Worm (Caenorhabditis elegans) whole organism, young adult: Measurements from ENCODE around the gene ZC196.5.

Experiments used
- B0035.1 ChIP-seq: sonication (generic microtip); optimal IDR thresholded peaks from 2 replicates; lab custom pipeline; 2016; ENCODE audit warnings: missing genetic modification characterization, mild to moderate bottlenecking, missing compliant biosample characterization, missing genotype, missing genetic modification reagents
- B0336.3 ChIP-seq: fragments of 200-800 bp; sonication (Bioruptor generic); IDR thresholded peaks from 2 replicates; pipeline ENCODE4 v1.3.6; 2022; ENCODE audit warnings: missing genetic modification characterization, missing compliant biosample characterization
- D2030.7 ChIP-seq: fragments of 200-800 bp; sonication (Bioruptor generic); IDR thresholded peaks from 2 replicates; pipeline ENCODE4 v1.3.6; 2022; ENCODE audit warnings: missing genetic modification reagents, missing genetic modification characterization, missing compliant biosample characterization
- F39B2.1 ChIP-seq: fragments of 200-800 bp; sonication (Bioruptor generic); IDR thresholded peaks from 2 replicates; pipeline ENCODE4 v1.3.6; 2022; ENCODE audit warnings: missing genetic modification reagents, missing genetic modification characterization, missing compliant biosample characterization
- K12H6.12 ChIP-seq: fragments of 200-800 bp; sonication (Bioruptor generic); optimal IDR thresholded peaks from 2 replicates; lab custom pipeline; 2018; ENCODE audit warnings: mild to moderate bottlenecking, missing genetic modification characterization, missing compliant biosample characterization
- Y53G8AR.9 ChIP-seq: fragments of 200-800 bp; sonication (Bioruptor generic); conservative IDR thresholded peaks from 2 replicates; pipeline ENCODE4 v1.3.6; 2022; ENCODE audit warnings: missing genetic modification reagents, missing genetic modification characterization, missing compliant biosample characterization
- Y79H2A.3 ChIP-seq: fragments of 200-800 bp; sonication (Bioruptor generic); conservative IDR thresholded peaks from 2 replicates; pipeline ENCODE4 v1.3.6; 2022; ENCODE audit warnings: missing genetic modification reagents, missing genetic modification characterization, missing compliant biosample characterization
- akir-1 ChIP-seq: fragments of 200-800 bp; sonication (Bioruptor generic); optimal IDR thresholded peaks from 2 replicates; lab custom pipeline; 2018; ENCODE audit warnings: mild to moderate bottlenecking, missing genetic modification characterization, moderate library complexity, missing compliant biosample characterization
- aptf-2 ChIP-seq: fragments of 200-800 bp; sonication (Bioruptor generic); conservative IDR thresholded peaks from 2 replicates; pipeline ENCODE4 v1.3.6; 2022; ENCODE audit warnings: missing genetic modification reagents, missing genetic modification characterization, missing compliant biosample characterization
- atf-7 ChIP-seq: sonication (generic microtip); optimal IDR thresholded peaks from 2 replicates; lab custom pipeline; 2017; ENCODE audit warnings: mild to moderate bottlenecking, missing genetic modification characterization, missing compliant biosample characterization
- cebp-1 ChIP-seq, 2 experiments: fragments of 200-800 bp in 1 of 2; sonication (Bioruptor generic) in 1 of 2; sonication (generic microtip) in 1 of 2; IDR thresholded peaks in 1 of 2; optimal IDR thresholded peaks in 1 of 2; 2 replicates each; pipeline versions ENCODE4 v1.3.6 to Lab custom; 2017 to 2022; ENCODE audit warnings: missing compliant biosample characterization in 2 of 2, missing genetic modification characterization in 2 of 2, mild to moderate bottlenecking in 1 of 2, missing genetic modification reagents in 1 of 2, moderate library complexity in 1 of 2
- ceh-58 ChIP-seq: fragments of 200-800 bp; sonication (Bioruptor generic); IDR thresholded peaks from 2 replicates; pipeline ENCODE4 v1.3.6; 2022; ENCODE audit warnings: missing genetic modification characterization, missing compliant biosample characterization
- dpff-1 ChIP-seq: sonication (generic microtip); optimal IDR thresholded peaks from 2 replicates; lab custom pipeline; 2017; ENCODE audit warnings: mild to moderate bottlenecking, missing genetic modification characterization, missing compliant biosample characterization
- dpl-1 ChIP-seq: fragments of 150-350 bp; optimal IDR thresholded peaks from 2 replicates; lab custom pipeline; 2014; ENCODE audit warnings: missing biosample characterization, missing genetic modification reagents, missing genetic modification characterization
- egl-44 ChIP-seq: fragments of 200-800 bp; sonication (Bioruptor generic); IDR thresholded peaks from 2 replicates; pipeline ENCODE4 v1.3.6; 2022; ENCODE audit warnings: missing genetic modification reagents, missing genetic modification characterization, missing compliant biosample characterization
- fkh-3 ChIP-seq: sonication (generic microtip); optimal IDR thresholded peaks from 2 replicates; lab custom pipeline; 2016; ENCODE audit warnings: mild to moderate bottlenecking, missing genetic modification characterization, missing compliant biosample characterization
- gei-17 ChIP-seq: fragments of 200-800 bp; sonication (Bioruptor generic); optimal IDR thresholded peaks from 2 replicates; lab custom pipeline; 2018; ENCODE audit warnings: mild to moderate bottlenecking, missing genetic modification characterization, missing compliant biosample characterization
- him-1 ChIP-seq: sonication (generic microtip); optimal IDR thresholded peaks from 2 replicates; lab custom pipeline; 2016; ENCODE audit warnings: missing genotype, missing genetic modification reagents, missing genetic modification characterization, missing compliant biosample characterization
- hmg-20 ChIP-seq: fragments of 200-800 bp; sonication (Bioruptor generic); IDR thresholded peaks from 2 replicates; pipeline ENCODE4 v1.3.6; 2022; ENCODE audit warnings: missing genetic modification reagents, missing genetic modification characterization, missing compliant biosample characterization
- hrde-1 ChIP-seq: sonication (generic microtip); optimal IDR thresholded peaks from 2 replicates; lab custom pipeline; 2016; ENCODE audit warnings: missing genetic modification characterization, mild to moderate bottlenecking, missing compliant biosample characterization, moderate library complexity, missing genotype, missing genetic modification reagents, borderline replicate concordance
- let-526 ChIP-seq: fragments of 200-800 bp; sonication (Bioruptor generic); IDR thresholded peaks from 2 replicates; pipeline ENCODE4 v1.3.6; 2022; ENCODE audit warnings: missing genetic modification reagents, missing genetic modification characterization, missing compliant biosample characterization
- lin-26 ChIP-seq: fragments of 200-800 bp; sonication (Bioruptor generic); IDR thresholded peaks from 2 replicates; pipeline ENCODE4 v1.3.6; 2022; ENCODE audit warnings: missing genetic modification reagents, missing genetic modification characterization, missing compliant biosample characterization
- lin-54 ChIP-seq: fragments of 200-800 bp; sonication (Bioruptor generic); optimal IDR thresholded peaks from 2 replicates; lab custom pipeline; 2018; ENCODE audit warnings: mild to moderate bottlenecking, missing genetic modification characterization, missing compliant biosample characterization
- lsl-1 ChIP-seq: fragments of 200-800 bp; sonication (Bioruptor generic); optimal IDR thresholded peaks from 2 replicates; lab custom pipeline; 2018; ENCODE audit warnings: mild to moderate bottlenecking, missing genetic modification characterization, moderate library complexity, missing compliant biosample characterization
- lsy-27 ChIP-seq: sonication (generic microtip); optimal IDR thresholded peaks from 2 replicates; lab custom pipeline; 2017; ENCODE audit warnings: missing genetic modification characterization, mild to moderate bottlenecking, missing compliant biosample characterization, antibody characterized with exemption, missing genotype, borderline replicate concordance; ENCODE audit not compliant: insufficient read depth
- madf-10 ChIP-seq: sonication (generic microtip); optimal IDR thresholded peaks from 2 replicates; lab custom pipeline; 2016; ENCODE audit warnings: mild to moderate bottlenecking, missing genetic modification characterization, missing compliant biosample characterization
- madf-8 ChIP-seq: fragments of 200-800 bp; sonication (Bioruptor generic); conservative IDR thresholded peaks from 2 replicates; pipeline ENCODE4 v1.3.6; 2022; ENCODE audit warnings: missing genetic modification reagents, missing genetic modification characterization, missing compliant biosample characterization
- mcd-1 ChIP-seq: fragments of 200-800 bp; sonication (Bioruptor generic); IDR thresholded peaks from 2 replicates; pipeline ENCODE4 v1.3.6; 2022; ENCODE audit warnings: missing genetic modification reagents, missing genetic modification characterization, missing compliant biosample characterization
- mxl-1 ChIP-seq: sonication (generic microtip); optimal IDR thresholded peaks from 2 replicates; lab custom pipeline; 2016; ENCODE audit warnings: missing genetic modification characterization, missing compliant biosample characterization
- nfya-1 ChIP-seq: sonication (generic microtip); optimal IDR thresholded peaks from 2 replicates; lab custom pipeline; 2017; ENCODE audit warnings: antibody characterized with exemption, missing compliant biosample characterization, missing genetic modification characterization, borderline replicate concordance; ENCODE audit not compliant: insufficient read depth
- nfya-2 ChIP-seq: fragments of 200-800 bp; sonication (Bioruptor generic); IDR thresholded peaks from 2 replicates; pipeline ENCODE4 v1.3.6; 2022; ENCODE audit warnings: missing genetic modification reagents, missing genetic modification characterization, missing compliant biosample characterization
- nhr-120 ChIP-seq: fragments of 200-800 bp; sonication (Bioruptor generic); IDR thresholded peaks from 2 replicates; pipeline ENCODE4 v1.3.6; 2022; ENCODE audit warnings: missing genetic modification characterization, missing compliant biosample characterization
- nhr-80 ChIP-seq: sonication (generic microtip); optimal IDR thresholded peaks from 2 replicates; lab custom pipeline; 2016; ENCODE audit warnings: missing genetic modification characterization, missing compliant biosample characterization
- pbrm-1 ChIP-seq: fragments of 200-800 bp; sonication (Bioruptor generic); IDR thresholded peaks from 2 replicates; pipeline ENCODE4 v1.3.6; 2022; ENCODE audit warnings: missing genetic modification reagents, missing genetic modification characterization, missing compliant biosample characterization
- repo-1 ChIP-seq: sonication (generic microtip); optimal IDR thresholded peaks from 2 replicates; lab custom pipeline; 2017; ENCODE audit warnings: mild to moderate bottlenecking, missing genetic modification characterization, missing compliant biosample characterization
- tbx-9 ChIP-seq: sonication (generic microtip); optimal IDR thresholded peaks from 2 replicates; lab custom pipeline; 2016; ENCODE audit warnings: borderline replicate concordance, missing genetic modification characterization, inconsistent platforms, missing compliant biosample characterization
- tlf-1 ChIP-seq: fragments of 200-800 bp; sonication (Bioruptor generic); optimal IDR thresholded peaks from 2 replicates; lab custom pipeline; 2018; ENCODE audit warnings: mild to moderate bottlenecking, missing genetic modification characterization, missing compliant biosample characterization
- ztf-26 ChIP-seq: sonication (generic microtip); optimal IDR thresholded peaks from 2 replicates; lab custom pipeline; 2017; ENCODE audit warnings: missing genetic modification characterization, missing compliant biosample characterization
- ztf-3 ChIP-seq: fragments of 200-800 bp; sonication (Bioruptor generic); optimal IDR thresholded peaks from 2 replicates; lab custom pipeline; 2018; ENCODE audit warnings: mild to moderate bottlenecking, missing genetic modification characterization, missing compliant biosample characterization

ZC196.5 gene

ce11 chrV:8730991-8731390 lies 1.8 kb downstream of the ZC196.5 start:
- TF ChIP-seq lsl-1 (GFP tag; lab: Kevin White, UChicago) (no peak), dpl-1 (no peak), repo-1 (no peak), nhr-80 (tag; lab: Kevin White, UChicago) (peak; percentile 38), hrde-1 (no peak), nfya-2 (GFP tag; lab: Robert Waterston, UW) (no peak)

DNA sequence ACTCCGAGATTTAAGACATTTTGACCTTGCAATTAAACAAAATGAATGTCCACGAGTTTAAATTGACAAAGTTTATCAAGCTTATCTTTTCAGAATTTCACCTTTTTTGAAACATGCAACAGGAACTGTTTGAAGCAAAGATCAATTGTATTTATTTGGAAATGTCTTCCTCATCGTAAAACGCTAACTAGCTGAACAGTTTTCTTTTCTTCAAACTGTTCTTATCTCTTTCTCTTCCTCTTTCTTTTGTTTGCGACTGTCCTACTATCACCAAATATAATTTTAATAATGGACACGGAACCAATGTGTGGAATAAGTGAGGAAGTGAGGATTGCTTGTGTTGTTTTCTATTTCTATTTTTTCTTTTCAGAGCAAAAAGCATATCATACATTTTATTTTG lies 3.7 kb downstream of the ZC196.5 start, which contains the start of gene ZC196.4:
ZC196.4 (plus strand) TSS at position 173 of the 400 bp plus-strand sequence.
- TF ChIP-seq F39B2.1 (GFP tag; lab: Robert Waterston, UW) (no peak), lin-54 (GFP tag; lab: Kevin White, UChicago) (no peak), mcd-1 (GFP tag; lab: Robert Waterston, UW) (no peak), nhr-80 (tag; lab: Kevin White, UChicago) (peak; percentile 28), K12H6.12 (tag; lab: Kevin White, UChicago) (no peak), nfya-1 (tag; lab: Kevin White, UChicago) (no peak), gei-17 (GFP tag; lab: Kevin White, UChicago) (no peak)
- TF ChIP-seq, all 124 proteins: peak for 1

ce11 chrV:8736369-8736768 lies 7.2 kb downstream of the ZC196.5 start, which contains the start of gene ZC196.3:
ZC196.3 (plus strand) TSS chrV:8736669.
- TF ChIP-seq madf-8 (GFP tag; lab: Robert Waterston, UW) (no peak), fkh-3 (tag; lab: Kevin White, UChicago) (no peak), tlf-1 (no peak), atf-7 (tag; lab: Kevin White, UChicago) (no peak), D2030.7 (GFP tag; lab: Robert Waterston, UW) (no peak), mxl-1 (tag; lab: Kevin White, UChicago) (no peak), ztf-3 (GFP tag; lab: Kevin White, UChicago) (no peak), him-1 (no peak), madf-10 (no peak), hmg-20 (GFP tag; lab: Robert Waterston, UW) (no peak)

ce11 chrV:8739136-8739535 lies 9.9 kb downstream of the ZC196.5 start, which contains the start of gene ZC196.2:
ZC196.2 (plus strand) TSS chrV:8739436.
- TF ChIP-seq ztf-26 (tag; lab: Kevin White, UChicago) (no peak), D2030.7 (GFP tag; lab: Robert Waterston, UW) (no peak), madf-10 (no peak), Y53G8AR.9 (no peak), tbx-9 (no peak), akir-1 (GFP tag; lab: Kevin White, UChicago) (no peak), cebp-1 (GFP tag; IDR thresholded peaks at IDR 0.05; lab: Robert Waterston, UW) (no peak), cebp-1 (tag; optimal IDR thresholded peaks at IDR 0.05; lab: Kevin White, UChicago) (no peak), nhr-80 (tag; lab: Kevin White, UChicago) (no peak)

ce11 chrV:8745858-8746257 lies 16.7 kb downstream of the ZC196.5 start, which contains the start of gene B0507.6:
B0507.6 (plus strand) TSS chrV:8746158.
- no peak for TF ChIP-seq K12H6.12 (tag; lab: Kevin White, UChicago)
- TF ChIP-seq nhr-120 (GFP tag; lab: Robert Waterston, UW), result no peak
- TF ChIP-seq egl-44 (GFP tag; lab: Robert Waterston, UW), result no peak
- TF ChIP-seq B0035.1 (tag; lab: Kevin White, UChicago), result no peak
- TF ChIP-seq nhr-80 (tag; lab: Kevin White, UChicago), result no peak
- no peak for TF ChIP-seq ceh-58 (GFP tag; lab: Robert Waterston, UW)
- no peak for TF ChIP-seq akir-1 (GFP tag; lab: Kevin White, UChicago)
- no peak for TF ChIP-seq pbrm-1 (GFP tag; lab: Robert Waterston, UW)
- no peak for TF ChIP-seq dpff-1 (tag; lab: Kevin White, UChicago)
- TF ChIP-seq B0336.3 (GFP tag; lab: Robert Waterston, UW), result no peak
- no peak for TF ChIP-seq aptf-2
- no peak for TF ChIP-seq let-526 (GFP tag; lab: Robert Waterston, UW)
- no peak for TF ChIP-seq lin-26
- TF ChIP-seq Y79H2A.3 (GFP tag; lab: Robert Waterston, UW), result no peak
- TF ChIP-seq lsy-27 (tag; lab: Kevin White, UChicago), result no peak
